Fruit fly (Drosophila melanogaster) whole organism, embryonic: Measurements from ENCODE around the gene CG46059.

Experiments
- Atf3 ChIP-seq: fragments of 200-800 bp; sonication (Bioruptor generic); optimal IDR thresholded peaks from 3 replicates; lab custom pipeline; 2016; ENCODE audit warnings: missing biosample characterization, missing genetic modification characterization
- CG10462 ChIP-seq: fragments of 200-800 bp; sonication (Bioruptor generic); optimal IDR thresholded peaks from 2 replicates; lab custom pipeline; 2016; ENCODE audit warnings: missing biosample characterization, missing genetic modification characterization
- CG10979 ChIP-seq: fragments of 200-800 bp; sonication (Bioruptor generic); optimal IDR thresholded peaks from 2 replicates; lab custom pipeline; 2018; ENCODE audit warnings: missing biosample characterization, mild to moderate bottlenecking, missing genetic modification characterization, moderate library complexity
- CG11696 ChIP-seq: fragments of 200-800 bp; sonication (Bioruptor generic); IDR thresholded peaks from 2 replicates; pipeline ENCODE4 v1.3.6; 2022; ENCODE audit warnings: missing biosample characterization, missing genetic modification characterization
- CG13123 ChIP-seq: fragments of 200-800 bp; sonication (Bioruptor generic); optimal IDR thresholded peaks from 2 replicates; lab custom pipeline; 2016; ENCODE audit warnings: missing biosample characterization, missing genetic modification characterization
- CG13296 ChIP-seq: fragments of 200-800 bp; sonication (Bioruptor generic); optimal IDR thresholded peaks from 3 replicates; lab custom pipeline; 2018; ENCODE audit warnings: missing biosample characterization, mild to moderate bottlenecking, missing genetic modification characterization
- CG14050 ChIP-seq: fragments of 200-800 bp; sonication (Bioruptor generic); IDR thresholded peaks from 3 replicates; pipeline ENCODE4 v1.3.6; 2022; ENCODE audit warnings: missing biosample characterization, missing genetic modification characterization
- CG15269 ChIP-seq: fragments of 200-800 bp; sonication (Bioruptor generic); optimal IDR thresholded peaks from 2 replicates; lab custom pipeline; 2018; ENCODE audit warnings: missing biosample characterization, mild to moderate bottlenecking, missing genetic modification characterization, moderate library complexity
- CG16815 ChIP-seq: fragments of 200-800 bp; sonication (Bioruptor generic); optimal IDR thresholded peaks from 3 replicates; lab custom pipeline; 2017; ENCODE audit warnings: missing biosample characterization, mild to moderate bottlenecking, missing genetic modification characterization
- CG16863 ChIP-seq: fragments of 200-800 bp; sonication (Bioruptor generic); optimal IDR thresholded peaks from 3 replicates; lab custom pipeline; 2016; ENCODE audit warnings: missing biosample characterization, missing genetic modification characterization
- CG18599 ChIP-seq: fragments of 200-800 bp; sonication (Bioruptor generic); optimal IDR thresholded peaks from 3 replicates; lab custom pipeline; 2017; ENCODE audit warnings: missing biosample characterization, missing genetic modification characterization, mild to moderate bottlenecking, moderate library complexity, missing genetic modification reagents
- CG18764 ChIP-seq: fragments of 200-800 bp; sonication (Bioruptor generic); optimal IDR thresholded peaks from 3 replicates; lab custom pipeline; 2016; ENCODE audit warnings: missing biosample characterization, missing genetic modification characterization
- CG31365 ChIP-seq: fragments of 200-800 bp; sonication (Bioruptor generic); optimal IDR thresholded peaks from 2 replicates; lab custom pipeline; 2018; ENCODE audit warnings: missing biosample characterization, mild to moderate bottlenecking, missing genetic modification characterization
- CG4617 ChIP-seq: fragments of 200-800 bp; sonication (Bioruptor generic); optimal IDR thresholded peaks from 3 replicates; lab custom pipeline; 2016; ENCODE audit warnings: missing biosample characterization, missing genetic modification characterization, borderline replicate concordance
- CG4730 ChIP-seq: fragments of 200-800 bp; sonication (Bioruptor generic); IDR thresholded peaks from 2 replicates; pipeline ENCODE4 v1.3.6; 2022; ENCODE audit warnings: missing biosample characterization, missing genetic modification characterization
- CG6254 ChIP-seq: fragments of 200-800 bp; sonication (Bioruptor generic); optimal IDR thresholded peaks from 3 replicates; lab custom pipeline; 2017; ENCODE audit warnings: mild to moderate bottlenecking, missing biosample characterization, missing genetic modification reagents, missing genetic modification characterization
- CG6654 ChIP-seq: fragments of 200-800 bp; sonication (Bioruptor generic); optimal IDR thresholded peaks from 2 replicates; lab custom pipeline; 2017; ENCODE audit warnings: missing biosample characterization, mild to moderate bottlenecking, missing genetic modification characterization
- CG7786 ChIP-seq: fragments of 200-800 bp; sonication (Bioruptor generic); optimal IDR thresholded peaks from 2 replicates; lab custom pipeline; 2016; ENCODE audit warnings: missing biosample characterization, missing genetic modification characterization
- CG7928 ChIP-seq: fragments of 200-800 bp; sonication (Bioruptor generic); optimal IDR thresholded peaks from 2 replicates; lab custom pipeline; 2017; ENCODE audit warnings: missing biosample characterization, mild to moderate bottlenecking, missing genetic modification characterization
- CG8281 ChIP-seq: fragments of 200-800 bp; sonication (Bioruptor generic); optimal IDR thresholded peaks from 2 replicates; lab custom pipeline; 2018; ENCODE audit warnings: missing biosample characterization, mild to moderate bottlenecking, missing genetic modification characterization, moderate library complexity
- CG8388 ChIP-seq: fragments of 200-800 bp; sonication (Bioruptor generic); optimal IDR thresholded peaks from 2 replicates; lab custom pipeline; 2019; ENCODE audit warnings: missing biosample characterization, mild to moderate bottlenecking, missing genetic modification characterization, moderate library complexity
- D19B ChIP-seq: fragments of 200-800 bp; sonication (Bioruptor generic); optimal IDR thresholded peaks from 2 replicates; lab custom pipeline; 2017; ENCODE audit warnings: missing biosample characterization, mild to moderate bottlenecking, missing genetic modification characterization
- Dek ChIP-seq: fragments of 200-800 bp; sonication (Bioruptor generic); optimal IDR thresholded peaks from 3 replicates; lab custom pipeline; 2019; ENCODE audit warnings: missing biosample characterization, mild to moderate bottlenecking, missing genetic modification characterization, moderate library complexity
- Dip2 ChIP-seq: fragments of 200-800 bp; sonication (Bioruptor generic); IDR thresholded peaks from 2 replicates; pipeline ENCODE4 v1.3.6; 2022; ENCODE audit warnings: missing biosample characterization, missing genetic modification characterization
- Doc2 ChIP-seq: fragments of 200-800 bp; sonication (Bioruptor generic); IDR thresholded peaks from 2 replicates; pipeline ENCODE4 v1.3.6; 2022; ENCODE audit warnings: missing biosample characterization, missing genetic modification characterization
- E2f1 ChIP-seq: fragments of 200-800 bp; sonication (Bioruptor generic); IDR thresholded peaks from 2 replicates; pipeline ENCODE4 v1.3.6; 2022; ENCODE audit warnings: missing biosample characterization, missing genetic modification characterization
- Eip74EF ChIP-seq, 2 experiments: fragments of 200-800 bp in 1 of 2; fragments of >200 bp in 1 of 2; sonication (Bioruptor generic) in 1 of 2; optimal IDR thresholded peaks; 2 replicates each; lab custom pipeline; 2017 to 2019; ENCODE audit warnings: missing biosample characterization in 2 of 2, missing genetic modification characterization in 2 of 2, mild to moderate bottlenecking in 1 of 2, moderate library complexity in 1 of 2
- Hey ChIP-seq: fragments of 200-800 bp; sonication (Bioruptor generic); optimal IDR thresholded peaks from 3 replicates; lab custom pipeline; 2018; ENCODE audit warnings: missing biosample characterization, mild to moderate bottlenecking, missing genetic modification characterization
- HmgD ChIP-seq: fragments of 200-800 bp; sonication (Bioruptor generic); optimal IDR thresholded peaks from 3 replicates; lab custom pipeline; 2016; ENCODE audit warnings: missing biosample characterization, missing genetic modification characterization
- Jarid2 ChIP-seq: fragments of 200-800 bp; sonication (Bioruptor generic); optimal IDR thresholded peaks from 3 replicates; lab custom pipeline; 2017; ENCODE audit warnings: mild to moderate bottlenecking, missing biosample characterization, missing genetic modification reagents, missing genetic modification characterization
- Mes4 ChIP-seq: fragments of 200-800 bp; sonication (Bioruptor generic); optimal IDR thresholded peaks from 2 replicates; lab custom pipeline; 2016; ENCODE audit warnings: missing biosample characterization, missing genetic modification characterization
- NC2β ChIP-seq: fragments of 200-800 bp; sonication (Bioruptor generic); optimal IDR thresholded peaks from 2 replicates; lab custom pipeline; 2016; ENCODE audit warnings: missing biosample characterization, missing genetic modification characterization
- NK7.1 ChIP-seq: fragments of 200-800 bp; sonication (Bioruptor generic); optimal IDR thresholded peaks from 3 replicates; lab custom pipeline; 2016; ENCODE audit warnings: missing biosample characterization, missing genetic modification characterization
- Sox102F ChIP-seq: fragments of 200-800 bp; sonication (Bioruptor generic); optimal IDR thresholded peaks from 2 replicates; lab custom pipeline; 2018; ENCODE audit warnings: missing biosample characterization, mild to moderate bottlenecking, missing genetic modification characterization, moderate library complexity
- Taf1 ChIP-seq: fragments of 200-800 bp; sonication (Bioruptor generic); IDR thresholded peaks from 2 replicates; pipeline ENCODE4 v1.3.6; 2022; ENCODE audit warnings: missing biosample characterization, missing genetic modification characterization
- ase ChIP-seq: fragments of 200-800 bp; sonication (Bioruptor generic); IDR thresholded peaks from 3 replicates; pipeline ENCODE4 v1.3.6; 2022; ENCODE audit warnings: missing biosample characterization, missing genetic modification characterization
- bab2 ChIP-seq: fragments of 200-800 bp; sonication (Bioruptor generic); optimal IDR thresholded peaks from 2 replicates; lab custom pipeline; 2016; ENCODE audit warnings: missing biosample characterization, missing genetic modification characterization
- chinmo ChIP-seq: fragments of 200-800 bp; sonication (Bioruptor generic); IDR thresholded peaks from 4 replicates; pipeline ENCODE4 v1.3.6; 2022; ENCODE audit warnings: missing biosample characterization, missing genetic modification characterization; ENCODE audit not compliant: partially characterized antibody
- dan ChIP-seq: fragments of 200-800 bp; sonication (Bioruptor generic); IDR thresholded peaks from 2 replicates; pipeline ENCODE4 v1.3.6; 2022; ENCODE audit warnings: missing biosample characterization, missing genetic modification characterization
- gcm ChIP-seq: fragments of 200-800 bp; sonication (Bioruptor generic); optimal IDR thresholded peaks from 2 replicates; lab custom pipeline; 2019; ENCODE audit warnings: missing biosample characterization, mild to moderate bottlenecking, missing genetic modification characterization, moderate library complexity
- hbn ChIP-seq: fragments of 200-800 bp; sonication (Bioruptor generic); IDR thresholded peaks from 2 replicates; pipeline ENCODE4 v1.3.6; 2022; ENCODE audit warnings: missing biosample characterization, missing genetic modification characterization; ENCODE audit not compliant: partially characterized antibody
- lbe ChIP-seq: fragments of 200-800 bp; sonication (Bioruptor generic); optimal IDR thresholded peaks from 2 replicates; lab custom pipeline; 2016; ENCODE audit warnings: missing biosample characterization, mild to moderate bottlenecking, missing genetic modification characterization
- lov ChIP-seq, 2 experiments: fragments of 200-800 bp in 1 of 2; fragments of >200 bp in 1 of 2; sonication (Bioruptor generic) in 1 of 2; IDR thresholded peaks in 1 of 2; optimal IDR thresholded peaks in 1 of 2; 2 replicates in 1 of 2; 3 replicates in 1 of 2; pipeline versions ENCODE4 v1.3.6 to Lab custom; 2017 to 2022; ENCODE audit warnings: missing biosample characterization in 1 of 2, missing genetic modification characterization in 1 of 2
- mld ChIP-seq: fragments of 200-800 bp; sonication (Bioruptor generic); IDR thresholded peaks from 3 replicates; pipeline ENCODE4 v1.3.6; 2022; ENCODE audit warnings: missing biosample characterization, missing genetic modification characterization; ENCODE audit not compliant: partially characterized antibody
- nerfin-2 ChIP-seq: fragments of 200-800 bp; sonication (Bioruptor generic); IDR thresholded peaks from 2 replicates; pipeline ENCODE4 v1.3.6; 2022; ENCODE audit warnings: missing biosample characterization, missing genetic modification characterization; ENCODE audit not compliant: partially characterized antibody
- oc ChIP-seq: fragments of 200-800 bp; sonication (Bioruptor generic); optimal IDR thresholded peaks from 2 replicates; lab custom pipeline; 2018; ENCODE audit warnings: missing biosample characterization, mild to moderate bottlenecking, missing genetic modification characterization, moderate library complexity
- tap ChIP-seq: fragments of 200-800 bp; optimal IDR thresholded peaks from 3 replicates; lab custom pipeline; 2019; ENCODE audit warnings: missing biosample characterization, mild to moderate bottlenecking, missing genetic modification characterization, moderate library complexity
- wek ChIP-seq: fragments of 200-800 bp; sonication (Bioruptor generic); optimal IDR thresholded peaks from 3 replicates; lab custom pipeline; 2018; ENCODE audit warnings: missing biosample characterization, mild to moderate bottlenecking, missing genetic modification characterization, moderate library complexity
- zf30C ChIP-seq: fragments of 200-800 bp; sonication (Bioruptor generic); optimal IDR thresholded peaks from 3 replicates; lab custom pipeline; 2018; ENCODE audit warnings: missing biosample characterization, mild to moderate bottlenecking, missing genetic modification characterization

Gene CG46059

DNA sequence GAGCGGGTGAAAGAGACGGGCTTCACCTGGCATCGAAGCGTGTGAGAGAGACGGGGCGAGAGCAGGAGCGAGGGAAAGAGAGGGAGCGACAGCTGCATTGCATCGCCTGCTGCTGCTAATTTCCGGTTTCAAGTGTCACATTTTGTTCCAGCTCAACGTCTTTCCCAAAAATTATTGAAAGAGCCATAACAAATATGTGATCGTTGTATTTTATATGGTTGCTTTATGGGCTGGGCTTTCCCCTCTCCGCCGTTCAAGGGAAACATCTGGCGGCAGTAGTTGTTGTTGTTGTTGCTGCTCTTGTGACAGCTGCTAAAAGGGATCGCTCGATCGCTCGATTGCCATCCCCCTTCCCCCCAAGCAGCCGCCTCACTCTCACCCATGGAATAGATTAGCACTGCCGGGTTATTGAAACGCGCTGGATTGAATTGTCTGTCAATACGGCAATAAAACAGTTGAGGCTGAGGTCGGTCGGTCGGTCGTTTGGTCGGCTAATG lies 28.6 kb downstream of the CG46059 start (continued):
- no peak for TF ChIP-seq Sox102F (GFP tag; lab: Kevin White, UChicago)
- no peak for TF ChIP-seq D19B (GFP tag; lab: Kevin White, UChicago)
- no peak for TF ChIP-seq zf30C (GFP tag; lab: Kevin White, UChicago)
- no peak for TF ChIP-seq CG10979 (tag; lab: Kevin White, UChicago)
- no peak for TF ChIP-seq CG4617 (GFP tag; lab: Kevin White, UChicago)
- TF ChIP-seq CG31365 (tag; lab: Kevin White, UChicago): no peak
- peak; percentile 99 for TF ChIP-seq CG8281 (tag; lab: Kevin White, UChicago)
- TF ChIP-seq Mes4: no peak
- TF ChIP-seq mld (GFP tag; lab: Robert Waterston, UW): no peak
- TF ChIP-seq CG13296: no peak
- no peak for TF ChIP-seq E2f1 (GFP tag; lab: Robert Waterston, UW)
- TF ChIP-seq Jarid2: no peak
- TF ChIP-seq CG14050 (GFP tag; lab: Robert Waterston, UW): no peak
- no peak for TF ChIP-seq CG6654 (GFP tag; lab: Kevin White, UChicago)
- TF ChIP-seq Eip74EF (GFP tag; optimal IDR thresholded peaks at IDR 0.05; lab: Kevin White, UChicago): peak in 1 of 2 experiments; percentile 59
- TF ChIP-seq CG4730 (GFP tag; lab: Robert Waterston, UW): no peak
- no peak for TF ChIP-seq HmgD
- peak; percentile 54 for TF ChIP-seq oc (tag; lab: Kevin White, UChicago)
- TF ChIP-seq Doc2 (GFP tag; lab: Robert Waterston, UW): no peak
- 0 out of 2 replicates have a peak, but pooled peaks have one; percentile 14 for TF ChIP-seq CG11696 (GFP tag; lab: Robert Waterston, UW)
- peak; percentile 78; the same call in 1 of the 4 replicates for TF ChIP-seq chinmo (GFP tag; lab: Robert Waterston, UW)
- TF ChIP-seq CG8388 (GFP tag; lab: Kevin White, UChicago): no peak
- TF ChIP-seq lbe: no peak
- TF ChIP-seq CG18764: no peak
- peak; percentile 17 for TF ChIP-seq CG18599 (GFP tag; lab: Kevin White, UChicago)
- TF ChIP-seq Dek (tag; lab: Kevin White, UChicago): no peak
- TF ChIP-seq hbn (GFP tag; lab: Robert Waterston, UW): no peak
- TF ChIP-seq NC2β (GFP tag; lab: Kevin White, UChicago): no peak
- TF ChIP-seq CG6254 (GFP tag; lab: Kevin White, UChicago): peak; percentile 27
- no peak for TF ChIP-seq dan (GFP tag; lab: Robert Waterston, UW)
- TF ChIP-seq wek (GFP tag; lab: Kevin White, UChicago): no peak
- TF ChIP-seq gcm (GFP tag; lab: Kevin White, UChicago): peak; percentile 2
- no peak for TF ChIP-seq CG16815 (GFP tag; lab: Kevin White, UChicago)
- TF ChIP-seq bab2: no peak
- no peak for TF ChIP-seq Hey (tag; lab: Kevin White, UChicago)
- TF ChIP-seq NK7.1 (GFP tag; lab: Kevin White, UChicago): no peak
- no peak for TF ChIP-seq Dip2 (GFP tag; lab: Robert Waterston, UW)
- no peak for TF ChIP-seq Taf1 (GFP tag; lab: Robert Waterston, UW)
- TF ChIP-seq nerfin-2 (GFP tag; lab: Robert Waterston, UW): no peak
- TF ChIP-seq CG7786 (GFP tag; lab: Kevin White, UChicago): no peak
- no peak for TF ChIP-seq tap (tag; lab: Kevin White, UChicago)
- TF ChIP-seq Atf3 (GFP tag; lab: Kevin White, UChicago): no peak
- no peak for TF ChIP-seq CG7928 (GFP tag; lab: Kevin White, UChicago)
- no peak for TF ChIP-seq lov (optimal IDR thresholded peaks at IDR 0.05; lab: Kevin White, UChicago)
- no peak for TF ChIP-seq lov (GFP tag; IDR thresholded peaks at IDR 0.05; lab: Robert Waterston, UW)
- no peak for TF ChIP-seq CG16863 (GFP tag; lab: Kevin White, UChicago)
- TF ChIP-seq ase: 0 out of 3 replicates have a peak, but pooled peaks have one; percentile 22
- no peak for TF ChIP-seq CG15269 (tag; lab: Kevin White, UChicago)
- no peak for TF ChIP-seq CG10462 (GFP tag; lab: Kevin White, UChicago)
- no peak for TF ChIP-seq CG13123
